Fruit fly (Drosophila melanogaster): ENCODE measurements around the gene Mst27D.

Mst27D gene

dm6 chr2L:7039342-7039684 is 21.3 kb downstream of the Mst27D start (continued):
- TF ChIP-seq CG10321 (GFP tag; IDR thresholded peaks at IDR 0.05) = no peak
- peak; percentile 57 for TF ChIP-seq Camta (GFP tag; optimal IDR thresholded peaks at IDR 0.05)
- peak; percentile 59; the same call in 1 of the 2 replicates for TF ChIP-seq E2f1 (GFP tag; IDR thresholded peaks at IDR 0.05)
- peak; percentile 60; the same call in 1 of the 3 replicates for TF ChIP-seq CG11456 (GFP tag; IDR thresholded peaks at IDR 0.05)
- no peak for TF ChIP-seq CG4617 (GFP tag; optimal IDR thresholded peaks at IDR 0.05; ENCODE audit: borderline replicate concordance)
- TF ChIP-seq TFAM (GFP tag; optimal IDR thresholded peaks at IDR 0.05) = no peak
- TF ChIP-seq Vsx1 (GFP tag; optimal IDR thresholded peaks at IDR 0.05) = peak; percentile 41
- no peak for TF ChIP-seq hth (optimal IDR thresholded peaks at IDR 0.05)
- TF ChIP-seq zf30C (GFP tag; optimal IDR thresholded peaks at IDR 0.05) = peak; percentile 67
- TF ChIP-seq CG7786 (GFP tag; optimal IDR thresholded peaks at IDR 0.05) = peak; percentile 51
- no peak for TF ChIP-seq fd64A (GFP tag; optimal IDR thresholded peaks at IDR 0.05)
- TF ChIP-seq Neu2 (GFP tag; optimal IDR thresholded peaks at IDR 0.05; ENCODE audit: borderline replicate concordance) = no peak
- no peak for TF ChIP-seq CG8281 (tag; optimal IDR thresholded peaks at IDR 0.05)
- peak; percentile 76 for TF ChIP-seq dysf (GFP tag; IDR thresholded peaks at IDR 0.05)
- TF ChIP-seq CG1647 (GFP tag; optimal IDR thresholded peaks at IDR 0.05) = no peak
- peak; percentile 5 for TF ChIP-seq psq (GFP tag; optimal IDR thresholded peaks at IDR 0.05)
- TF ChIP-seq CG9727 (GFP tag; optimal IDR thresholded peaks at IDR 0.05) = peak; percentile 39
- TF ChIP-seq eve (GFP tag; optimal IDR thresholded peaks at IDR 0.05) = peak in 1 of 2 experiments; percentile 70
- peak; percentile 20 for TF ChIP-seq Antp (GFP tag; optimal IDR thresholded peaks at IDR 0.05)
- TF ChIP-seq ash1 (GFP tag; optimal IDR thresholded peaks at IDR 0.05) = no peak
- TF ChIP-seq HLHmδ (GFP tag; optimal IDR thresholded peaks at IDR 0.05) = no peak
- TF ChIP-seq CG10959 (GFP tag; IDR thresholded peaks at IDR 0.05) = 0 out of 2 replicates have a peak, but pooled peaks have one; percentile 35
- peak; percentile 45 for TF ChIP-seq Myb (GFP tag; optimal IDR thresholded peaks at IDR 0.05)
- TF ChIP-seq CG11093 (GFP tag; IDR thresholded peaks at IDR 0.05) = no peak
- TF ChIP-seq CG6272 (GFP tag; IDR thresholded peaks at IDR 0.05) = peak; percentile 36; the same call in 1 of the 2 replicates
- TF ChIP-seq bab2 (GFP tag; optimal IDR thresholded peaks at IDR 0.05) = peak; percentile 31
- TF ChIP-seq CG3847 (GFP tag; IDR thresholded peaks at IDR 0.05) = peak; percentile 38; the same call in 1 of the 2 replicates
- no peak for TF ChIP-seq Dad (GFP tag; optimal IDR thresholded peaks at IDR 0.05)
- peak; percentile 37 for TF ChIP-seq ems (GFP tag; optimal IDR thresholded peaks at IDR 0.05)
- no peak for TF ChIP-seq h (optimal IDR thresholded peaks at IDR 0.05)
- no peak for TF ChIP-seq CG30431 (GFP tag; optimal IDR thresholded peaks at IDR 0.05)
- no peak for TF ChIP-seq CHES-1-like (GFP tag; optimal IDR thresholded peaks at IDR 0.05)
- peak; percentile 52; the same call in 1 of the 2 replicates for TF ChIP-seq onecut (GFP tag; IDR thresholded peaks at IDR 0.05)
- no peak for TF ChIP-seq CG43689 (GFP tag; IDR thresholded peaks at IDR 0.05)
- TF ChIP-seq Spps (tag; optimal IDR thresholded peaks at IDR 0.05) = no peak
- TF ChIP-seq CG7372 (GFP tag; IDR thresholded peaks at IDR 0.05) = peak; percentile 52; the same call in 1 of the 2 replicates
- TF ChIP-seq CG17568 (GFP tag; optimal IDR thresholded peaks at IDR 0.05) = peak; percentile 22
- peak; percentile 21 for TF ChIP-seq CG2202 (tag; optimal IDR thresholded peaks at IDR 0.05)
- no peak for TF ChIP-seq NfI (GFP tag; optimal IDR thresholded peaks at IDR 0.05)
- no peak for TF ChIP-seq CG31388 (GFP tag; optimal IDR thresholded peaks at IDR 0.05)
- peak; percentile 79 for TF ChIP-seq CG6689 (GFP tag; IDR thresholded peaks at IDR 0.05)
- no peak for TF ChIP-seq CG8359 (GFP tag; optimal IDR thresholded peaks at IDR 0.05; ENCODE audit: borderline replicate concordance)
- TF ChIP-seq zen (tag; optimal IDR thresholded peaks at IDR 0.05) = peak; percentile 5
- no peak for TF ChIP-seq CG17186 (GFP tag; optimal IDR thresholded peaks at IDR 0.05)
- no peak for TF ChIP-seq GATAe (GFP tag; conservative IDR thresholded peaks at IDR 0.05)
- TF ChIP-seq btn (GFP tag; optimal IDR thresholded peaks at IDR 0.05) = no peak
- TF ChIP-seq CG13287 (GFP tag; IDR thresholded peaks at IDR 0.05; ENCODE audit: partially characterized antibody) = no peak
- peak; percentile 56 for TF ChIP-seq CG7556 (GFP tag; optimal IDR thresholded peaks at IDR 0.05)
- TF ChIP-seq Dp (GFP tag; optimal IDR thresholded peaks at IDR 0.05) = no peak
- peak; percentile 21; the same call in 1 of the 2 replicates for TF ChIP-seq CG4360 (GFP tag; IDR thresholded peaks at IDR 0.05)
- TF ChIP-seq CG12155 (GFP tag; optimal IDR thresholded peaks at IDR 0.05) = peak; percentile 58
- no peak for TF ChIP-seq CG34376 (GFP tag; optimal IDR thresholded peaks at IDR 0.05)

All from whole organism, embryonic.